Fruit fly (Drosophila melanogaster) whole organism, embryonic: ENCODE results near the gene CG43248.

Experiments used
- Atf-2 ChIP-seq: fragments of 200-800 bp; sonication (Bioruptor generic); optimal IDR thresholded peaks from 2 replicates; lab custom pipeline; 2016; ENCODE audit warnings: missing biosample characterization, missing genetic modification characterization
- Bgb ChIP-seq: fragments of 200-800 bp; sonication (Bioruptor generic); IDR thresholded peaks from 2 replicates; pipeline ENCODE4 v1.3.6; 2022; ENCODE audit warnings: missing biosample characterization, missing genetic modification characterization; ENCODE audit not compliant: partially characterized antibody
- CG12659 ChIP-seq: fragments of 200-800 bp; sonication (Bioruptor generic); optimal IDR thresholded peaks from 3 replicates; lab custom pipeline; 2017; ENCODE audit warnings: mild to moderate bottlenecking, missing biosample characterization, missing genetic modification reagents, missing genetic modification characterization
- CG12769 ChIP-seq: fragments of 200-800 bp; sonication (Bioruptor generic); optimal IDR thresholded peaks from 2 replicates; lab custom pipeline; 2019; ENCODE audit warnings: missing biosample characterization, mild to moderate bottlenecking, missing genetic modification characterization, moderate library complexity
- CG13894 ChIP-seq: fragments of 200-800 bp; sonication (Bioruptor generic); optimal IDR thresholded peaks from 3 replicates; lab custom pipeline; 2018; ENCODE audit warnings: missing biosample characterization, mild to moderate bottlenecking, missing genetic modification characterization, moderate library complexity
- CG15514 ChIP-seq: fragments of 200-800 bp; sonication (Bioruptor generic); optimal IDR thresholded peaks from 3 replicates; lab custom pipeline; 2017; ENCODE audit warnings: missing biosample characterization, missing genetic modification characterization, mild to moderate bottlenecking, moderate library complexity, missing genetic modification reagents
- CG17186 ChIP-seq: fragments of 200-800 bp; sonication (Bioruptor generic); optimal IDR thresholded peaks from 3 replicates; lab custom pipeline; 2017; ENCODE audit warnings: missing biosample characterization, missing genetic modification reagents, missing genetic modification characterization
- CG2120 ChIP-seq: fragments of 200-800 bp; sonication (Bioruptor generic); optimal IDR thresholded peaks from 3 replicates; lab custom pipeline; 2016; ENCODE audit warnings: missing biosample characterization, missing genetic modification characterization
- CG2202 ChIP-seq: fragments of 200-800 bp; sonication (Bioruptor generic); optimal IDR thresholded peaks from 2 replicates; lab custom pipeline; 2018; ENCODE audit warnings: missing biosample characterization, mild to moderate bottlenecking, missing genetic modification characterization
- CG30403 ChIP-seq: fragments of 200-800 bp; sonication (Bioruptor generic); optimal IDR thresholded peaks from 3 replicates; lab custom pipeline; 2016; ENCODE audit warnings: missing biosample characterization, missing genetic modification characterization
- CG32772 ChIP-seq: fragments of 200-800 bp; sonication (Bioruptor generic); IDR thresholded peaks from 2 replicates; pipeline ENCODE4 v1.3.6; 2022; ENCODE audit warnings: missing biosample characterization, missing genetic modification characterization
- CG33557 ChIP-seq: fragments of 200-800 bp; sonication (Bioruptor generic); optimal IDR thresholded peaks from 2 replicates; lab custom pipeline; 2019; ENCODE audit warnings: missing biosample characterization, mild to moderate bottlenecking, missing genetic modification characterization, moderate library complexity
- CG4360 ChIP-seq: fragments of 200-800 bp; sonication (Bioruptor generic); IDR thresholded peaks from 2 replicates; pipeline ENCODE4 v1.3.6; 2022; ENCODE audit warnings: missing biosample characterization, missing genetic modification characterization
- CG43689 ChIP-seq: fragments of 200-800 bp; sonication (Bioruptor generic); IDR thresholded peaks from 2 replicates; pipeline ENCODE4 v1.3.6; 2022; ENCODE audit warnings: missing biosample characterization, missing genetic modification characterization
- CG4617 ChIP-seq: fragments of 200-800 bp; sonication (Bioruptor generic); optimal IDR thresholded peaks from 3 replicates; lab custom pipeline; 2016; ENCODE audit warnings: missing biosample characterization, missing genetic modification characterization, borderline replicate concordance
- CG6854 ChIP-seq: fragments of 200-800 bp; sonication (Bioruptor generic); optimal IDR thresholded peaks from 3 replicates; lab custom pipeline; 2017; ENCODE audit warnings: missing biosample characterization, mild to moderate bottlenecking, missing genetic modification characterization
- Camta ChIP-seq: fragments of 200-800 bp; sonication (Bioruptor generic); optimal IDR thresholded peaks from 2 replicates; lab custom pipeline; 2016; ENCODE audit warnings: missing biosample characterization, missing genetic modification characterization
- Doc3 ChIP-seq: fragments of 200-800 bp; sonication (Bioruptor generic); IDR thresholded peaks from 3 replicates; pipeline ENCODE4 v1.3.6; 2022; ENCODE audit warnings: missing biosample characterization, missing genetic modification characterization; ENCODE audit not compliant: partially characterized antibody
- Dref ChIP-seq: fragments of 200-800 bp; sonication (Bioruptor generic); IDR thresholded peaks from 2 replicates; pipeline ENCODE4 v1.3.6; 2022; ENCODE audit warnings: missing biosample characterization, missing genetic modification characterization
- E2f2 ChIP-seq: fragments of 200-800 bp; sonication (Bioruptor generic); IDR thresholded peaks from 2 replicates; pipeline ENCODE4 v1.3.6; 2022; ENCODE audit warnings: missing biosample characterization, missing genetic modification characterization
- Ets97D ChIP-seq: fragments of 200-800 bp; sonication (Bioruptor generic); optimal IDR thresholded peaks from 3 replicates; lab custom pipeline; 2016; ENCODE audit warnings: missing biosample characterization, missing genetic modification characterization
- Hmr ChIP-seq: fragments of 200-800 bp; sonication (Bioruptor generic); optimal IDR thresholded peaks from 3 replicates; lab custom pipeline; 2017; ENCODE audit warnings: mild to moderate bottlenecking, missing biosample characterization, missing genetic modification reagents, missing genetic modification characterization
- Jarid2 ChIP-seq: fragments of 200-800 bp; sonication (Bioruptor generic); optimal IDR thresholded peaks from 3 replicates; lab custom pipeline; 2017; ENCODE audit warnings: mild to moderate bottlenecking, missing biosample characterization, missing genetic modification reagents, missing genetic modification characterization
- Lhr ChIP-seq: fragments of 200-800 bp; sonication (Bioruptor generic); optimal IDR thresholded peaks from 3 replicates; lab custom pipeline; 2017; ENCODE audit warnings: mild to moderate bottlenecking, missing biosample characterization, missing genetic modification reagents, missing genetic modification characterization
- Lim3 ChIP-seq: fragments of 200-800 bp; sonication (Bioruptor generic); IDR thresholded peaks from 2 replicates; pipeline ENCODE4 v1.3.6; 2022; ENCODE audit warnings: missing biosample characterization, missing genetic modification characterization
- Mad ChIP-seq: fragments of 200-800 bp; sonication (Bioruptor generic); optimal IDR thresholded peaks from 2 replicates; lab custom pipeline; 2016; ENCODE audit warnings: missing biosample characterization, missing genetic modification characterization
- Opbp ChIP-seq: fragments of 200-800 bp; sonication (Bioruptor generic); IDR thresholded peaks from 3 replicates; pipeline ENCODE4 v1.3.6; 2022; ENCODE audit warnings: missing biosample characterization, missing genetic modification characterization; ENCODE audit not compliant: partially characterized antibody
- Pdp1 ChIP-seq, 2 experiments: fragments of 200-800 bp; sonication (Bioruptor generic); optimal IDR thresholded peaks; 3 replicates each; lab custom pipeline; 2016; ENCODE audit warnings: missing biosample characterization in 2 of 2, missing genetic modification characterization in 2 of 2, mild to moderate bottlenecking in 1 of 2, moderate library complexity in 1 of 2
- Sin3A ChIP-seq: fragments of >200 bp; optimal IDR thresholded peaks from 2 replicates; lab custom pipeline; 2018
- Sry-δ ChIP-seq: fragments of 200-800 bp; sonication (Bioruptor generic); optimal IDR thresholded peaks from 2 replicates; lab custom pipeline; 2016; ENCODE audit warnings: missing biosample characterization, missing genetic modification characterization
- ap ChIP-seq: fragments of 200-800 bp; sonication (Bioruptor generic); IDR thresholded peaks from 2 replicates; pipeline ENCODE4 v1.3.6; 2022; ENCODE audit warnings: missing biosample characterization, missing genetic modification characterization
- chinmo ChIP-seq: fragments of 200-800 bp; sonication (Bioruptor generic); IDR thresholded peaks from 4 replicates; pipeline ENCODE4 v1.3.6; 2022; ENCODE audit warnings: missing biosample characterization, missing genetic modification characterization; ENCODE audit not compliant: partially characterized antibody
- corto ChIP-seq: fragments of 200-800 bp; sonication (Bioruptor generic); optimal IDR thresholded peaks from 2 replicates; lab custom pipeline; 2016; ENCODE audit warnings: missing biosample characterization, mild to moderate bottlenecking, missing genetic modification characterization, moderate library complexity
- dpn ChIP-seq, 2 experiments: fragments of 200-800 bp; sonication (Bioruptor generic); optimal IDR thresholded peaks; 3 replicates each; lab custom pipeline; 2016; ENCODE audit warnings: missing biosample characterization in 2 of 2, missing genetic modification characterization in 2 of 2
- fu2 ChIP-seq: fragments of 200-800 bp; sonication (Bioruptor generic); optimal IDR thresholded peaks from 2 replicates; lab custom pipeline; 2016; ENCODE audit warnings: missing biosample characterization, missing genetic modification characterization
- ind ChIP-seq: fragments of 200-800 bp; sonication (Bioruptor generic); optimal IDR thresholded peaks from 3 replicates; lab custom pipeline; 2016; ENCODE audit warnings: missing biosample characterization, missing genetic modification characterization
- inv ChIP-seq: fragments of 200-800 bp; sonication (Bioruptor generic); IDR thresholded peaks from 2 replicates; pipeline ENCODE4 v1.3.6; 2022; ENCODE audit warnings: missing biosample characterization, missing genetic modification characterization; ENCODE audit not compliant: partially characterized antibody
- knrl ChIP-seq: fragments of 200-800 bp; sonication (Bioruptor generic); IDR thresholded peaks from 3 replicates; pipeline ENCODE4 v1.3.6; 2022; ENCODE audit warnings: missing biosample characterization, missing genetic modification characterization; ENCODE audit not compliant: partially characterized antibody
- lab ChIP-seq: fragments of 200-800 bp; sonication (Bioruptor generic); optimal IDR thresholded peaks from 3 replicates; lab custom pipeline; 2017; ENCODE audit warnings: missing biosample characterization, missing genetic modification characterization, mild to moderate bottlenecking, moderate library complexity, missing genetic modification reagents
- luna ChIP-seq: fragments of 200-800 bp; sonication (Bioruptor generic); optimal IDR thresholded peaks from 2 replicates; lab custom pipeline; 2016; ENCODE audit warnings: missing biosample characterization, missing genetic modification characterization
- phol ChIP-seq: fragments of 200-800 bp; sonication (Bioruptor generic); optimal IDR thresholded peaks from 3 replicates; lab custom pipeline; 2018; ENCODE audit warnings: missing biosample characterization, mild to moderate bottlenecking, missing genetic modification characterization, moderate library complexity
- row ChIP-seq: fragments of 200-800 bp; sonication (Bioruptor generic); IDR thresholded peaks from 3 replicates; pipeline ENCODE4 v1.3.6; 2022; ENCODE audit warnings: missing biosample characterization, missing genetic modification characterization
- run ChIP-seq: fragments of 200-800 bp; sonication (Bioruptor generic); optimal IDR thresholded peaks from 3 replicates; lab custom pipeline; 2018; ENCODE audit warnings: missing biosample characterization, mild to moderate bottlenecking, missing genetic modification characterization
- schlank ChIP-seq: fragments of 200-800 bp; sonication (Bioruptor generic); optimal IDR thresholded peaks from 2 replicates; lab custom pipeline; 2018; ENCODE audit warnings: missing biosample characterization, mild to moderate bottlenecking, missing genetic modification characterization
- sr ChIP-seq: fragments of 200-800 bp; sonication (Bioruptor generic); IDR thresholded peaks from 3 replicates; pipeline ENCODE4 v1.3.6; 2022; ENCODE audit warnings: missing biosample characterization, missing genetic modification characterization
- stwl ChIP-seq: fragments of 200-800 bp; sonication (Bioruptor generic); optimal IDR thresholded peaks from 3 replicates; lab custom pipeline; 2018; ENCODE audit warnings: missing biosample characterization, mild to moderate bottlenecking, missing genetic modification characterization, moderate library complexity
- vfl ChIP-seq: fragments of 200-800 bp; sonication (Bioruptor generic); optimal IDR thresholded peaks from 2 replicates; lab custom pipeline; 2016; ENCODE audit warnings: missing biosample characterization, missing genetic modification characterization
- vnd ChIP-seq: fragments of 200-800 bp; sonication (Bioruptor generic); IDR thresholded peaks from 3 replicates; pipeline ENCODE4 v1.3.6; 2022; ENCODE audit warnings: missing biosample characterization, missing genetic modification characterization; ENCODE audit not compliant: partially characterized antibody

The CG43248 gene

dm6 chr3L:15565829-15566433, 34.7 kb upstream of the CG43248 start, which contains the start of gene dop:
TSS of gene dop (plus strand) at chr3L:15566013.
- TF ChIP-seq dpn (GFP tag; optimal IDR thresholded peaks at IDR 0.05; lab: Kevin White, UChicago) (peak; percentile 13 to 30), CG30403 (GFP tag; lab: Kevin White, UChicago) (peak; percentile 23), vnd (GFP tag; lab: Robert Waterston, UW) (peak; percentile 43; the same call in 1 of the 3 replicates), inv (GFP tag; lab: Robert Waterston, UW) (peak; percentile 49; the same call in 1 of the 2 replicates), phol (tag; lab: Kevin White, UChicago) (peak; percentile 43), Lim3 (GFP tag; lab: Robert Waterston, UW) (no peak), Jarid2 (GFP tag; lab: Kevin White, UChicago) (peak; percentile 13), E2f2 (peak; percentile 88), Dref (GFP tag; lab: Robert Waterston, UW) (peak; percentile 73), Atf-2 (GFP tag; lab: Kevin White, UChicago) (peak; percentile 3), corto (GFP tag; lab: Kevin White, UChicago) (peak; percentile 49), vfl (GFP tag; lab: Kevin White, UChicago) (peak; percentile 7), luna (no peak), chinmo (GFP tag; lab: Robert Waterston, UW) (0 out of 4 replicates have a peak, but pooled peaks have one; percentile 25), CG4617 (GFP tag; lab: Kevin White, UChicago) (peak; percentile 59), Doc3 (GFP tag; lab: Robert Waterston, UW) (peak; percentile 37; the same call in 1 of the 3 replicates), schlank (no peak), CG43689 (GFP tag; lab: Robert Waterston, UW) (no peak), ind (GFP tag; lab: Kevin White, UChicago) (peak; percentile 12), lab (GFP tag; lab: Kevin White, UChicago) (no peak), knrl (GFP tag; lab: Robert Waterston, UW) (peak; percentile 73), Mad (GFP tag; lab: Kevin White, UChicago) (no peak), ap (GFP tag; lab: Robert Waterston, UW) (no peak), CG15514 (GFP tag; lab: Kevin White, UChicago) (peak; percentile 61), sr (peak; percentile 78; the same call in 2 of the 3 replicates), Ets97D (GFP tag; lab: Kevin White, UChicago) (peak; percentile 56), CG6854 (GFP tag; lab: Kevin White, UChicago) (no peak), Lhr (peak; percentile 8), CG2202 (tag; lab: Kevin White, UChicago) (no peak), fu2 (no peak), CG13894 (tag; lab: Kevin White, UChicago) (peak; percentile 9), Pdp1 (GFP tag; optimal IDR thresholded peaks at IDR 0.05; lab: Kevin White, UChicago) (peak in 1 of 2 experiments; percentile 90), Sry-δ (GFP tag; lab: Kevin White, UChicago) (peak; percentile 95), CG33557 (no peak), run (tag; lab: Kevin White, UChicago) (no peak), Bgb (GFP tag; lab: Robert Waterston, UW) (peak; percentile 64; the same call in 1 of the 2 replicates), stwl (tag; lab: Kevin White, UChicago) (peak; percentile 53), CG4360 (peak; percentile 94), Camta (GFP tag; lab: Kevin White, UChicago) (peak; percentile 31), CG12659 (GFP tag; lab: Kevin White, UChicago) (peak; percentile 34), Sin3A (lab: Kevin White, UChicago) (peak; percentile 55), CG17186 (GFP tag; lab: Kevin White, UChicago) (peak; percentile 20), row (peak; percentile 58; the same call in 2 of the 3 replicates), CG2120 (GFP tag; lab: Kevin White, UChicago) (peak; percentile 35), Opbp (GFP tag; lab: Robert Waterston, UW) (peak; percentile 50; the same call in 1 of the 3 replicates), CG32772 (GFP tag; lab: Robert Waterston, UW) (no peak), CG12769 (peak; percentile 9), Hmr (GFP tag; lab: Kevin White, UChicago) (no peak)
